Worm (Caenorhabditis elegans): ENCODE results near the gene pde-4.

Gene pde-4

DNA sequence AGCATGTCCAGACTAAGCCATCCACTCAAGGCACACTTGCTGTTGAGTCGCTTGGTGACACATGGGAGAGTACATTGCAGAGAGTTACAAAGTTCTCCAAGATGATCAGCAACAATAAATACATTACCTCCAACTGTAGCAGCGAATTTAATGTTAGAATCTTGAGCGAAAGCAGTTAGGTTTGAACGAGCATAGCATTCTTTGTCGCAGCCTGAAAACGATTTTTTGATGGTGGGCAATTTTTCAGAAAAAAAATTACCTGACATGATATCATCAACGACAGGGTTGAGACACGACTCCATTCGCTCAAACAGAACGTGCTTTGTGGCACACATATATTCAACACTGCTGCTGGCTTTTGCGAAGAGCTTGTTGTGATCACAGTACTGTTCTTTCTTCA, 12.0 kb upstream of the pde-4 start:
- no peak for TF ChIP-seq aly-2 (tag; optimal IDR thresholded peaks at IDR 0.05)
- no peak for TF ChIP-seq efl-1 (optimal IDR thresholded peaks at IDR 0.05)
- TF ChIP-seq efl-1 (GFP tag; optimal IDR thresholded peaks at IDR 0.05 in 1 of 2), result peak in 1 of 2 experiments; percentile 51
- no peak for TF ChIP-seq ceh-82 (tag; optimal IDR thresholded peaks at IDR 0.05)

DNA sequence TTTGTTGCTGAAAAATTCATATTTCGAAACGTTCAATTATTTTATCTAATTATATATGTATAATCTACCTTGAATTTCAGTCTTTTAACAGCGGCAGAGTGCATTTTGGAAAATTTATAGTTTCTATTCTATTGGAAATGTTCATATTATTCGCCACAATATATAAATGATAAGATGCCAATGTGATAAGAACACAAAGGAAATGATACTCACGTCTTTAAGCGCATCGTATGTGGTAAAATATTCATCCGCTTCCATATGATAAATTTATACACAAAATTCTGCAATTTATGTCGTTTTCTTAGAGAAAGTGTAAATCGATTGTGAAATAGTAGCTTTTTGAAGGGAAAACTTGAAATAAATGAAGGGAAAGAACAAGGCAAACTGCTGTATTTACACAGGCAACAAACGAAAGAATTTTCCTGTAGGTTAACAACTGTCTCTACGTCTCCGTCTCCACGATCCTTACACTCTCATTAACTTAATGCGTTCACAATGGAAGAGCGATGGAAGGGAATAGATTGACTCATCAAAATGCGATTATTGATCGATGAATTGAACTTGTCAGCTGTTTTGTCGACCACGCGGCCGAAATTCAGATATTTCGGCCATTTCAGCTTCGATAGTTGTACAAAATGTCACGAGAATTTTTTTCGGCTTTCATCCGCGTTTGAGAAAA, 11.1 kb upstream of the pde-4 start, which contains the start of gene alfa-1:
TSS of gene alfa-1 (minus strand) at position 515 of the 679 bp plus-strand sequence.
- peak; percentile 55 for TF ChIP-seq blmp-1 (tag; optimal IDR thresholded peaks at IDR 0.05)
- TF ChIP-seq aha-1 (tag; optimal IDR thresholded peaks at IDR 0.05), result no peak
- no peak for TF ChIP-seq lin-15B (tag; optimal IDR thresholded peaks at IDR 0.05)
- TF ChIP-seq zip-4 (GFP tag; optimal IDR thresholded peaks at IDR 0.05), result no peak
- TF ChIP-seq mep-1 (tag; optimal IDR thresholded peaks at IDR 0.05), result peak; percentile 54
- peak; percentile 7 for TF ChIP-seq F16B12.6 (tag; optimal IDR thresholded peaks at IDR 0.05)
- TF ChIP-seq ztf-4 (tag; optimal IDR thresholded peaks at IDR 0.05), result no peak
- peak in 1 of 2 experiments; percentile 16 for TF ChIP-seq mdl-1 (tag; optimal IDR thresholded peaks at IDR 0.05)
- no peak for TF ChIP-seq pag-3 (tag; optimal IDR thresholded peaks at IDR 0.05; ENCODE audit: borderline replicate concordance, insufficient read depth)
- TF ChIP-seq lir-3 (tag; optimal IDR thresholded peaks at IDR 0.05; ENCODE audit: poor library complexity), result peak; percentile 8
- peak; percentile 53 for TF ChIP-seq nhr-85 (tag)
- no peak for TF ChIP-seq aly-2 (tag; optimal IDR thresholded peaks at IDR 0.05)
- peak; percentile 41 for TF ChIP-seq snu-23 (GFP tag; optimal IDR thresholded peaks at IDR 0.05)
- no peak for TF ChIP-seq unc-98 (GFP tag; IDR thresholded peaks at IDR 0.05)
- no peak for TF ChIP-seq pqm-1 (tag; optimal IDR thresholded peaks at IDR 0.05)
- peak; percentile 25 for TF ChIP-seq fos-1 (tag; optimal IDR thresholded peaks at IDR 0.05)
- TF ChIP-seq nhr-71 (tag; optimal IDR thresholded peaks at IDR 0.05), result peak; percentile 25
- TF ChIP-seq lin-35 (GFP tag; optimal IDR thresholded peaks at IDR 0.05), result peak; percentile 27 to 39
- TF ChIP-seq fkh-10 (GFP tag; optimal IDR thresholded peaks at IDR 0.05), result no peak
- TF ChIP-seq vab-15 (tag; optimal IDR thresholded peaks at IDR 0.05), result no peak
- TF ChIP-seq elt-3 (tag; optimal IDR thresholded peaks at IDR 0.05), result no peak
- TF ChIP-seq lin-14 (GFP tag; optimal IDR thresholded peaks at IDR 0.05), result peak; percentile 74
- TF ChIP-seq swsn-7 (tag; optimal IDR thresholded peaks at IDR 0.05), result no peak
- peak in 1 of 2 experiments; percentile 5 for TF ChIP-seq efl-1 (optimal IDR thresholded peaks at IDR 0.05)
- peak in 1 of 2 experiments; percentile 30 for TF ChIP-seq efl-1 (GFP tag; optimal IDR thresholded peaks at IDR 0.05 in 1 of 2)
- TF ChIP-seq dpl-1 (GFP tag; optimal IDR thresholded peaks at IDR 0.05), result peak; percentile 8 to 31 (median 17)
- TF ChIP-seq egl-27 (tag; optimal IDR thresholded peaks at IDR 0.05), result no peak
- no peak for TF ChIP-seq mab-9 (GFP tag; IDR thresholded peaks at IDR 0.05)
- TF ChIP-seq fkh-4 (tag; optimal IDR thresholded peaks at IDR 0.05; ENCODE audit: borderline replicate concordance), result no peak
- peak; percentile 0 for TF ChIP-seq jun-1 (tag; optimal IDR thresholded peaks at IDR 0.05)
- TF ChIP-seq elt-2 (tag; optimal IDR thresholded peaks at IDR 0.05), result peak; percentile 46
- no peak for TF ChIP-seq ceh-90 (tag; optimal IDR thresholded peaks at IDR 0.05)
- no peak for TF ChIP-seq unc-130 (tag; optimal IDR thresholded peaks at IDR 0.05)
- TF ChIP-seq fkh-8 (tag; optimal IDR thresholded peaks at IDR 0.05), result no peak
- TF ChIP-seq tlp-1 (tag; optimal IDR thresholded peaks at IDR 0.05), result no peak
- TF ChIP-seq lsy-2 (tag; optimal IDR thresholded peaks at IDR 0.05), result peak in 1 of 2 experiments; percentile 36
- no peak for TF ChIP-seq nhr-19 (GFP tag; conservative IDR thresholded peaks at IDR 0.05)
- TF ChIP-seq ceh-88 (GFP tag; IDR thresholded peaks at IDR 0.05), result no peak
- peak; percentile 46 for TF ChIP-seq rnt-1 (tag; optimal IDR thresholded peaks at IDR 0.05)
- TF ChIP-seq ama-1 (optimal IDR thresholded peaks at IDR 0.05), result no peak
- TF ChIP-seq xbp-1 (tag; optimal IDR thresholded peaks at IDR 0.05), result no peak
- no peak for TF ChIP-seq nhr-47 (tag; optimal IDR thresholded peaks at IDR 0.05)
- TF ChIP-seq nhr-20 (tag; optimal IDR thresholded peaks at IDR 0.05), result peak; percentile 6

All from whole organism, L1 larva.